Worm (Caenorhabditis elegans): ENCODE data around the gene wrt-3.

DNA sequence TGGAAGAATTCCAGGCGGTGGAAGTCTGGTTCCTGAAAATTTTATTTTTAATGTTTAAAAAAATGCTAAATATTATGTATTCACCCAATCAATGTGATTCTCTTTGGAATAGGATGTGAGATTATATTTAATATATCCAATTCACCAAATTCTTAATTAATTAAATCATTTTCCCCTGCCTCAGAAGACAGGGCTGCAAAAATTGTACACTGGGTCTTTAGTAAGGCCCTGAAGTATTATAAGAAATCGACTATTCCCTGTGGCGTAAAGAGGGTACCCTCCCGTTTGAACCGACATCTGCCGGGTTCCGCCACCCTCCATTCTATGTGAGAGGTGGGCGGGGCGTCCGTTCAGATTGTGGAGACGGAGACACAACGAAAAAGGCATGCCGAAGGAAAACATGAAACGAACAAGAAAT, 34.0 kb upstream of the wrt-3 start:
- TF ChIP-seq flt-1 (GFP tag; IDR thresholded peaks at IDR 0.05) (no peak), cog-1 (tag; optimal IDR thresholded peaks at IDR 0.05) (no peak), med-1 (GFP tag; optimal IDR thresholded peaks at IDR 0.05; ENCODE audit: insufficient read depth) (no peak), klf-2 (GFP tag; conservative IDR thresholded peaks at IDR 0.05) (no peak)
